Worm (Caenorhabditis elegans) whole organism, young adult: ENCODE data around the gene mpst-3.
"Not testable (repeated sequence)": the region's sequence is repeated elsewhere in the genome, so short reads cannot be mapped to it uniquely, and the experiment has no call there.

Experiments
- F39B2.1 ChIP-seq: fragments of 200-800 bp; sonication (Bioruptor generic); IDR thresholded peaks from 2 replicates; pipeline ENCODE4 v1.3.6; 2022; ENCODE audit warnings: missing genetic modification reagents, missing genetic modification characterization, missing compliant biosample characterization
- Y53F4B.3 ChIP-seq: fragments of 200-800 bp; sonication (Bioruptor generic); IDR thresholded peaks from 2 replicates; pipeline ENCODE4 v1.3.6; 2022; ENCODE audit warnings: missing genetic modification reagents, missing genetic modification characterization, missing compliant biosample characterization
- Y56A3A.18 ChIP-seq: fragments of 200-800 bp; sonication (Bioruptor generic); IDR thresholded peaks from 2 replicates; pipeline ENCODE4 v1.3.6; 2022; ENCODE audit warnings: missing genetic modification reagents, missing genetic modification characterization, missing compliant biosample characterization
- dox-1 ChIP-seq: fragments of 200-800 bp; sonication (Bioruptor generic); IDR thresholded peaks from 2 replicates; pipeline ENCODE4 v1.3.6; 2022; ENCODE audit warnings: missing genetic modification reagents, missing genetic modification characterization, missing compliant biosample characterization
- dpl-1 ChIP-seq: fragments of 150-350 bp; optimal IDR thresholded peaks from 2 replicates; lab custom pipeline; 2014; ENCODE audit warnings: missing biosample characterization, missing genetic modification reagents, missing genetic modification characterization
- egl-44 ChIP-seq: fragments of 200-800 bp; sonication (Bioruptor generic); IDR thresholded peaks from 2 replicates; pipeline ENCODE4 v1.3.6; 2022; ENCODE audit warnings: missing genetic modification reagents, missing genetic modification characterization, missing compliant biosample characterization
- fkh-3 ChIP-seq: sonication (generic microtip); optimal IDR thresholded peaks from 2 replicates; lab custom pipeline; 2016; ENCODE audit warnings: mild to moderate bottlenecking, missing genetic modification characterization, missing compliant biosample characterization
- let-526 ChIP-seq: fragments of 200-800 bp; sonication (Bioruptor generic); IDR thresholded peaks from 2 replicates; pipeline ENCODE4 v1.3.6; 2022; ENCODE audit warnings: missing genetic modification reagents, missing genetic modification characterization, missing compliant biosample characterization
- lin-35 ChIP-seq, 3 experiments: fragments of 150-350 bp in 2 of 3; sonication (generic microtip) in 1 of 3; optimal IDR thresholded peaks; 2 replicates each; lab custom pipeline; 2014 to 2018; ENCODE audit warnings: missing biosample characterization in 3 of 3, missing genetic modification characterization in 3 of 3, missing genetic modification reagents in 3 of 3
- rec-8 ChIP-seq, 2 experiments: sonication (generic microtip); optimal IDR thresholded peaks; 2 replicates each; lab custom pipeline; 2016; ENCODE audit warnings: mild to moderate bottlenecking in 2 of 2, missing genetic modification characterization in 2 of 2, missing genetic modification reagents in 2 of 2, missing genotype in 2 of 2, missing biosample characterization in 1 of 2, missing compliant biosample characterization in 1 of 2, moderate library complexity in 1 of 2
- sea-2 ChIP-seq: fragments of 200-800 bp; sonication (Bioruptor generic); IDR thresholded peaks from 2 replicates; pipeline ENCODE4 v1.3.6; 2022; ENCODE audit warnings: missing genetic modification characterization, missing compliant biosample characterization
- snpc-1.1 ChIP-seq: sonication (generic microtip); optimal IDR thresholded peaks from 2 replicates; lab custom pipeline; 2017; ENCODE audit warnings: missing genetic modification characterization, mild to moderate bottlenecking, missing compliant biosample characterization, antibody characterized with exemption, moderate library complexity, missing genotype, missing genetic modification reagents; ENCODE audit not compliant: insufficient read depth
- snpc-4 ChIP-seq, 5 experiments: fragments of 150-350 bp in 1 of 5; sonication (generic microtip) in 4 of 5; optimal IDR thresholded peaks; 2 replicates each; lab custom pipeline; 2014 to 2018; ENCODE audit warnings: missing genetic modification characterization in 5 of 5, missing biosample characterization in 3 of 5, antibody characterized with exemption in 2 of 5, mild to moderate bottlenecking in 2 of 5, missing compliant biosample characterization in 2 of 5, missing genotype in 2 of 5, moderate library complexity in 2 of 5, missing genetic modification reagents in 1 of 5
- unc-62 ChIP-seq: fragments of 150-350 bp; optimal IDR thresholded peaks from 2 replicates; lab custom pipeline; 2014; ENCODE audit warnings: missing biosample characterization, missing genetic modification reagents, missing genetic modification characterization

DNA sequence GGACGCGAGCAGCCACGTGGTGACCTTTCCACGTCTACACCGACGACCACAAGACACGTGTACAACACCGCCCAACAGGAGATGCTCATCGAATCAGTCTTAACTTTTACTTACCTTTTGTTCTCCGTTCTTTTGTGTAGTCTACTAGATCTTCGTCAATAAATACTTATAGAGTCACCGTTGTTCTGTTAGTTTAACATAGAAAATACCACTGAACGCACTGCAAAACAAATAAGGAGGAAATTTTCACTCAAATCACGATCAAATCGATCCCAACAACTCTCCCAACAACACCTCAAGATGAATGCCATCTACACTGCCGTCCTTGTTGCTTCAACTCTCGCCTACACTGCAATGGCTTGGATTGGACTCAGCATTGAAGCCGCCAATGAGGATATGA is 4.7 kb upstream of the mpst-3 start, which contains the start of gene nspa-2:
- not testable (repeated sequence) for TF ChIP-seq let-526; rec-8 (tag; optimal IDR thresholded peaks at IDR 0.05; lab: Kevin White, UChicago); lin-35 (GFP tag; optimal IDR thresholded peaks at IDR 0.05; lab: Kevin White, UChicago); dox-1 (GFP tag; lab: Robert Waterston, UW); Y53F4B.3 (GFP tag; lab: Robert Waterston, UW); unc-62 (GFP tag; lab: Kevin White, UChicago); F39B2.1 (GFP tag; lab: Robert Waterston, UW); snpc-4 (GFP tag; optimal IDR thresholded peaks at IDR 0.05; lab: Kevin White, UChicago); snpc-4 (tag; optimal IDR thresholded peaks at IDR 0.05; lab: Kevin White, UChicago); sea-2 (GFP tag; lab: Robert Waterston, UW); egl-44 (GFP tag; lab: Robert Waterston, UW); snpc-1.1 (tag; lab: Kevin White, UChicago); fkh-3 (tag; lab: Kevin White, UChicago); Y56A3A.18 (GFP tag; lab: Robert Waterston, UW); dpl-1 (GFP tag; lab: Kevin White, UChicago)
